Worm (Caenorhabditis elegans) whole organism, early embryonic: ENCODE measurements around the gene str-97.

Experiments
- B0310.2 ChIP-seq: sonication (generic microtip); optimal IDR thresholded peaks from 2 replicates; lab custom pipeline; 2016; ENCODE audit warnings: mild to moderate bottlenecking, missing genetic modification characterization, missing compliant biosample characterization
- ets-7 ChIP-seq: sonication (generic microtip); optimal IDR thresholded peaks from 2 replicates; lab custom pipeline; 2016; ENCODE audit warnings: missing genotype, missing genetic modification characterization, missing compliant biosample characterization
- hmbx-1 ChIP-seq: sonication (generic microtip); optimal IDR thresholded peaks from 2 replicates; lab custom pipeline; 2016; ENCODE audit warnings: mild to moderate bottlenecking, missing genetic modification characterization, missing compliant biosample characterization
- pes-1 ChIP-seq: fragments of 200-800 bp; sonication (Bioruptor generic); IDR thresholded peaks from 2 replicates; pipeline ENCODE4 v1.3.6; 2022; ENCODE audit warnings: missing genetic modification reagents, missing genetic modification characterization, missing compliant biosample characterization

DNA sequence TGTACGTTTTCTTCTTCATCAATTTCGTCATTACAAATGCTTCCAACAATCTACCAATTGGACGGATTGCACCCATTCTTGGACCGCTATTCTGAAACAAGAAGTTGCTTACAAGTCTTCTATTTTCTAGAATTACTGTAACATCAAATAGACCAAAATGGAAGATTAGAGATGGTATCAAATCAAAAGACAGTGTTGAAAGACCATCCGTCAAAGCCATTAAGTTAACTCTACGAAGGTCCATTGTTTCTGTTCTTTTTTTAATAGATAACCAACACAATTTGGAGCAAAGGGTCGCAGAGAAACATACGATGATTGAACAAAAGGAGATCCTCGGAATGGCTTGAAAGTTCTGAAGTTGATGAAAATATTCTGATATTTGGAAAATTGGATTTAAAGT, 10.0 kb downstream of the str-97 start:
- TF ChIP-seq B0310.2 (tag; lab: Kevin White, UChicago) = no peak
- no peak for TF ChIP-seq ets-7 (tag; lab: Kevin White, UChicago)
- no peak for TF ChIP-seq pes-1
- no peak for TF ChIP-seq hmbx-1
